Worm (Caenorhabditis elegans) whole organism, mixed stage, embryonic: ENCODE measurements around the gene tyra-2.

Experiments
- M03D4.4 ChIP-seq: sonication (generic microtip); optimal IDR thresholded peaks from 2 replicates; lab custom pipeline; 2017; ENCODE audit warnings: mild to moderate bottlenecking, missing genetic modification characterization, missing compliant biosample characterization
- bed-3 ChIP-seq: fragments of 200-800 bp; sonication (Bioruptor generic); optimal IDR thresholded peaks from 3 replicates; lab custom pipeline; 2018; ENCODE audit warnings: mild to moderate bottlenecking, missing genetic modification characterization, moderate library complexity, missing compliant biosample characterization
- ceh-39 ChIP-seq: fragments of 150-350 bp; optimal IDR thresholded peaks from 2 replicates; lab custom pipeline; 2014; ENCODE audit warnings: missing biosample characterization, missing genetic modification characterization
- ces-1 ChIP-seq: fragments of 150-350 bp; optimal IDR thresholded peaks from 2 replicates; lab custom pipeline; 2014; ENCODE audit warnings: missing biosample characterization, missing genetic modification reagents, missing genetic modification characterization
- drap-1 ChIP-seq: fragments of 200-800 bp; sonication (Bioruptor generic); optimal IDR thresholded peaks from 3 replicates; lab custom pipeline; 2018; ENCODE audit warnings: mild to moderate bottlenecking, missing genetic modification characterization, missing compliant biosample characterization
- elt-1 ChIP-seq: sonication (generic microtip); optimal IDR thresholded peaks from 2 replicates; lab custom pipeline; 2017; ENCODE audit warnings: missing genetic modification characterization, mild to moderate bottlenecking, missing compliant biosample characterization, antibody characterized with exemption, moderate library complexity, borderline replicate concordance; ENCODE audit not compliant: insufficient read depth
- elt-3 ChIP-seq: fragments of 150-350 bp; optimal IDR thresholded peaks from 2 replicates; lab custom pipeline; 2014; ENCODE audit warnings: missing biosample characterization, missing genetic modification characterization
- flh-1 ChIP-seq: fragments of 200-800 bp; sonication (Bioruptor generic); optimal IDR thresholded peaks from 2 replicates; lab custom pipeline; 2018; ENCODE audit warnings: mild to moderate bottlenecking, missing genetic modification characterization, moderate library complexity, missing compliant biosample characterization
- ham-2 ChIP-seq: fragments of 200-800 bp; sonication (Bioruptor generic); optimal IDR thresholded peaks from 2 replicates; lab custom pipeline; 2018; ENCODE audit warnings: mild to moderate bottlenecking, missing genetic modification characterization, missing compliant biosample characterization
- hlh-1 ChIP-seq: fragments of 150-350 bp; optimal IDR thresholded peaks from 2 replicates; lab custom pipeline; 2014; ENCODE audit warnings: missing biosample characterization, missing genetic modification reagents, missing genetic modification characterization
- lin-13 ChIP-seq: fragments of 150-350 bp; optimal IDR thresholded peaks from 2 replicates; lab custom pipeline; 2014; ENCODE audit warnings: missing biosample characterization, missing genetic modification characterization
- lin-32 ChIP-seq: fragments of 200-800 bp; sonication (Bioruptor generic); optimal IDR thresholded peaks from 2 replicates; lab custom pipeline; 2018; ENCODE audit warnings: mild to moderate bottlenecking, missing genetic modification characterization, missing compliant biosample characterization
- lsy-2 ChIP-seq: fragments of 150-350 bp; optimal IDR thresholded peaks from 2 replicates; lab custom pipeline; 2014; ENCODE audit warnings: missing biosample characterization, missing genetic modification characterization
- mab-5 ChIP-seq: fragments of 150-350 bp; optimal IDR thresholded peaks from 2 replicates; lab custom pipeline; 2014; ENCODE audit warnings: missing biosample characterization, missing genetic modification characterization
- mep-1 ChIP-seq: fragments of 150-350 bp; optimal IDR thresholded peaks from 2 replicates; lab custom pipeline; 2017; ENCODE audit warnings: missing biosample characterization, missing genetic modification reagents, missing genetic modification characterization, inconsistent platforms
- mls-2 ChIP-seq: sonication (generic microtip); optimal IDR thresholded peaks from 2 replicates; lab custom pipeline; 2016; ENCODE audit warnings: mild to moderate bottlenecking, missing genetic modification characterization, moderate library complexity, missing compliant biosample characterization
- nhr-12 ChIP-seq: fragments of 150-350 bp; optimal IDR thresholded peaks from 2 replicates; lab custom pipeline; 2014; ENCODE audit warnings: missing biosample characterization, missing genetic modification characterization
- nhr-2 ChIP-seq: fragments of 150-350 bp; optimal IDR thresholded peaks from 2 replicates; lab custom pipeline; 2014; ENCODE audit warnings: missing biosample characterization, missing genetic modification characterization
- nhr-237 ChIP-seq: fragments of 150-350 bp; optimal IDR thresholded peaks from 2 replicates; lab custom pipeline; 2014; ENCODE audit warnings: missing biosample characterization, missing genetic modification characterization
- nhr-28 ChIP-seq: fragments of 150-350 bp; optimal IDR thresholded peaks from 2 replicates; lab custom pipeline; 2014; ENCODE audit warnings: missing biosample characterization, missing genetic modification characterization
- nhr-76 ChIP-seq: sonication (generic microtip); optimal IDR thresholded peaks from 2 replicates; lab custom pipeline; 2017; ENCODE audit warnings: missing biosample characterization, missing genetic modification characterization
- pha-4 ChIP-seq: fragments of 150-350 bp; optimal IDR thresholded peaks from 2 replicates; lab custom pipeline; 2018; ENCODE audit warnings: missing biosample characterization, missing genetic modification reagents, missing genetic modification characterization
- sem-2 ChIP-seq: fragments of 200-800 bp; sonication (Bioruptor generic); optimal IDR thresholded peaks from 2 replicates; lab custom pipeline; 2018; ENCODE audit warnings: mild to moderate bottlenecking, missing genetic modification characterization, missing compliant biosample characterization
- snpc-4 ChIP-seq: fragments of 150-350 bp; optimal IDR thresholded peaks from 2 replicates; lab custom pipeline; 2014; ENCODE audit warnings: missing biosample characterization, missing genetic modification characterization
- sptf-1 ChIP-seq: sonication (generic microtip); optimal IDR thresholded peaks from 2 replicates; lab custom pipeline; 2017; ENCODE audit warnings: mild to moderate bottlenecking, missing genetic modification characterization, moderate library complexity, missing compliant biosample characterization
- tbx-8 ChIP-seq: fragments of 200-800 bp; sonication (Bioruptor generic); optimal IDR thresholded peaks from 2 replicates; lab custom pipeline; 2018; ENCODE audit warnings: mild to moderate bottlenecking, missing genetic modification characterization, moderate library complexity, missing compliant biosample characterization
- unc-120 ChIP-seq: sonication (generic microtip); optimal IDR thresholded peaks from 2 replicates; lab custom pipeline; 2017; ENCODE audit warnings: missing genetic modification characterization, missing compliant biosample characterization; ENCODE audit not compliant: poor library complexity, severe bottlenecking
- unc-39 ChIP-seq: fragments of 150-350 bp; optimal IDR thresholded peaks from 2 replicates; lab custom pipeline; 2014; ENCODE audit warnings: missing biosample characterization, missing genetic modification characterization
- unc-62 ChIP-seq: fragments of 150-350 bp; optimal IDR thresholded peaks from 2 replicates; lab custom pipeline; 2014; ENCODE audit warnings: missing biosample characterization, missing genetic modification reagents, missing genetic modification characterization

Gene tyra-2

ce11 chrX:7028836-7029235 lies 23.5 kb upstream of the tyra-2 start, which contains the start of gene flp-26:
TSS of gene flp-26 (plus strand) at chrX:7029136.
- TF ChIP-seq mls-2 (tag; lab: Kevin White, UChicago): no peak
- TF ChIP-seq unc-62: no peak
- no peak for TF ChIP-seq bed-3
- TF ChIP-seq mab-5: no peak
- no peak for TF ChIP-seq flh-1 (GFP tag; lab: Kevin White, UChicago)
- TF ChIP-seq nhr-28: no peak
- no peak for TF ChIP-seq M03D4.4 (tag; lab: Kevin White, UChicago)

ce11 chrX:7019733-7020132 lies 14.4 kb upstream of the tyra-2 start, which contains the start of gene cah-5:
TSS of gene cah-5 (plus strand) at chrX:7020033.
- TF ChIP-seq ces-1 (GFP tag; lab: Kevin White, UChicago) (peak; percentile 26), mab-5 (no peak), pha-4 (tag; lab: Kevin White, UChicago) (no peak), flh-1 (GFP tag; lab: Kevin White, UChicago) (no peak)

ce11 chrX:7005919-7006318 lies 544 bp upstream of the tyra-2 start:
- TF ChIP-seq nhr-2 (tag; lab: Kevin White, UChicago) (no peak), sem-2 (GFP tag; lab: Kevin White, UChicago) (no peak), nhr-76 (tag; lab: Kevin White, UChicago) (no peak)

ce11 chrX:7001933-7002332 lies 3.4 kb downstream of the tyra-2 start:
- TF ChIP-seq mep-1 (no peak), ces-1 (GFP tag; lab: Kevin White, UChicago) (peak; percentile 15)

- TF ChIP-seq lin-32 (GFP tag; lab: Kevin White, UChicago) (no peak), drap-1 (GFP tag; lab: Kevin White, UChicago) (no peak), ceh-39 (no peak), mep-1 (no peak), sem-2 (GFP tag; lab: Kevin White, UChicago) (no peak), lsy-2 (tag; lab: Kevin White, UChicago) (no peak), unc-120 (tag; lab: Kevin White, UChicago) (no peak), ham-2 (GFP tag; lab: Kevin White, UChicago) (no peak)
These were observed 8.9 kb downstream of the tyra-2 start, which contains the start of the genes F01E11.20 and tsp-16 for ce11 chrX:6996448-6996847. TSS of gene F01E11.20 (minus strand) at chrX:6996548. TSS of gene tsp-16 (minus strand) at chrX:6996620.

ce11 chrX:6991427-6991826 lies 13.9 kb downstream of the tyra-2 start, which contains the start of gene ugt-57:
TSS of gene ugt-57 (plus strand) at chrX:6991727.
- no peak for TF ChIP-seq hlh-1 (tag; lab: Kevin White, UChicago)
- TF ChIP-seq pha-4 (tag; lab: Kevin White, UChicago): no peak
- TF ChIP-seq sem-2 (GFP tag; lab: Kevin White, UChicago): no peak
- no peak for TF ChIP-seq tbx-8
- no peak for TF ChIP-seq snpc-4 (tag; lab: Kevin White, UChicago)
- no peak for TF ChIP-seq unc-39
- TF ChIP-seq lin-32 (GFP tag; lab: Kevin White, UChicago): no peak
- TF ChIP-seq lin-13 (tag; lab: Kevin White, UChicago): no peak
- TF ChIP-seq lsy-2 (tag; lab: Kevin White, UChicago): no peak
- TF ChIP-seq drap-1 (GFP tag; lab: Kevin White, UChicago): no peak
- no peak for TF ChIP-seq ham-2 (GFP tag; lab: Kevin White, UChicago)
- TF ChIP-seq sptf-1: no peak
- TF ChIP-seq elt-1: no peak
- no peak for TF ChIP-seq nhr-237 (tag; lab: Kevin White, UChicago)

ce11 chrX:6989342-6989741 lies 16.0 kb downstream of the tyra-2 start, which contains the start of gene F01E11.18:
TSS of gene F01E11.18 (plus strand) at chrX:6989642.
- no peak for TF ChIP-seq elt-3 (tag; lab: Kevin White, UChicago)
- no peak for TF ChIP-seq lsy-2 (tag; lab: Kevin White, UChicago)
- no peak for TF ChIP-seq nhr-76 (tag; lab: Kevin White, UChicago)
- TF ChIP-seq unc-39: no peak
- TF ChIP-seq ceh-39: no peak
- TF ChIP-seq mep-1: no peak
- TF ChIP-seq ces-1 (GFP tag; lab: Kevin White, UChicago): no peak
- TF ChIP-seq mls-2 (tag; lab: Kevin White, UChicago): no peak
- TF ChIP-seq elt-1: no peak
- no peak for TF ChIP-seq ham-2 (GFP tag; lab: Kevin White, UChicago)
- no peak for TF ChIP-seq unc-62
- no peak for TF ChIP-seq tbx-8
- no peak for TF ChIP-seq mab-5
- TF ChIP-seq nhr-12 (tag; lab: Kevin White, UChicago): no peak
- no peak for TF ChIP-seq unc-120 (tag; lab: Kevin White, UChicago)
